Fruit fly (Drosophila melanogaster): ENCODE results near the gene Targ2.

DNA sequence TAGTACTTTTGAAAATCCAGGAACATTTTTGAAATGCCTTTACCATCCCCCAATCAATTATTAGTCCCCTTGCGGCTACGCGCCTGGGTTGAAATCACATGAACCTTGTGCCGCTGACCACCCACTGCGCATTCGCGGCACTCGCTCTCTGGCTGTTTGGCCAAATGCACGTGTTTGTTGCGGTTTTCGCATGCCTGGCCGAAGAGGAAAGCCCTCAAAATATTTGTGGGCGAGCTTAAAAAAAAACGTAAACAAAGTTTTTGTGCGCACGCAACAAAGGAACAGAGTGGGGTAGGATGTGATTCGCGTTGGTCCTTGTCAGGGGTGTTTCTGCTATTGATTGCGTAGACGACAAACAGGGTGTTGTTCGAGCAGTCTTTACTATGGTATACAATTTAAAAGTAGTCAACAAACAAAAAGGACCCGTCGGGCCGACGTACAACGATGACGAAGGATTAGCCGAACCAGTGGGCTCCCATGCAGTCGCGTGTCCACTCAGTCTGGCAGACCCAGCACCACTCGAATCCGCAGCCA, 8.6 kb downstream of the Targ2 start:
- TF ChIP-seq rn (GFP tag; IDR thresholded peaks at IDR 0.05) (no peak), CG14655 (GFP tag; optimal IDR thresholded peaks at IDR 0.05) (no peak), D1 (tag; optimal IDR thresholded peaks at IDR 0.05) (no peak), CG34367 (tag; optimal IDR thresholded peaks at IDR 0.05) (no peak), EcR (GFP tag; optimal IDR thresholded peaks at IDR 0.05) (no peak), CG15710 (tag; optimal IDR thresholded peaks at IDR 0.05) (no peak), CG13204 (GFP tag; optimal IDR thresholded peaks at IDR 0.05) (no peak), CG8159 (tag; optimal IDR thresholded peaks at IDR 0.05) (no peak), Pif1A (GFP tag; optimal IDR thresholded peaks at IDR 0.05) (no peak)
